Worm (Caenorhabditis elegans) whole organism, L4 larva: ENCODE measurements around the gene Y38H6A.1.
A peak's percentile ranks its signal among the peaks of the same experiment; 100 is the strongest.

ENCODE experiments used
- D1046.2 ChIP-seq: fragments of 200-800 bp; sonication (Bioruptor generic); IDR thresholded peaks from 2 replicates; pipeline ENCODE4 v1.3.6; 2022; ENCODE audit warnings: missing genetic modification characterization, missing compliant biosample characterization
- F37D6.2 ChIP-seq: sonication (generic microtip); optimal IDR thresholded peaks from 2 replicates; lab custom pipeline; 2016; ENCODE audit warnings: mild to moderate bottlenecking, missing genetic modification characterization, missing compliant biosample characterization
- T26A8.4 ChIP-seq: fragments of 200-800 bp; sonication (Bioruptor generic); IDR thresholded peaks from 2 replicates; pipeline ENCODE4 v1.3.6; 2022; ENCODE audit warnings: missing genetic modification characterization, missing compliant biosample characterization
- hlh-30 ChIP-seq: sonication (generic microtip); optimal IDR thresholded peaks from 2 replicates; lab custom pipeline; 2017; ENCODE audit warnings: antibody characterized with exemption, mild to moderate bottlenecking, missing genetic modification characterization, missing compliant biosample characterization; ENCODE audit not compliant: insufficient read depth
- hmg-1.1 ChIP-seq: fragments of 200-800 bp; sonication (Bioruptor generic); IDR thresholded peaks from 2 replicates; pipeline ENCODE4 v1.3.6; 2022; ENCODE audit warnings: missing genetic modification reagents, missing genetic modification characterization, missing compliant biosample characterization
- lin-13 ChIP-seq: fragments of 150-350 bp; optimal IDR thresholded peaks from 2 replicates; lab custom pipeline; 2014; ENCODE audit warnings: missing biosample characterization, missing genetic modification reagents, missing genetic modification characterization
- mdt-29 ChIP-seq: fragments of 200-800 bp; sonication (Bioruptor generic); IDR thresholded peaks from 2 replicates; pipeline ENCODE4 v1.3.6; 2022; ENCODE audit warnings: missing genetic modification reagents, missing genetic modification characterization, missing compliant biosample characterization
- nhr-10 ChIP-seq: fragments of 150-350 bp; optimal IDR thresholded peaks from 2 replicates; lab custom pipeline; 2014; ENCODE audit warnings: missing biosample characterization, missing genetic modification characterization
- nhr-41 ChIP-seq: fragments of 200-800 bp; sonication (Bioruptor generic); IDR thresholded peaks from 2 replicates; pipeline ENCODE4 v1.3.6; 2022; ENCODE audit warnings: missing genetic modification reagents, missing genetic modification characterization, missing compliant biosample characterization
- spr-3 ChIP-seq: fragments of 200-800 bp; sonication (Bioruptor generic); optimal IDR thresholded peaks from 2 replicates; lab custom pipeline; 2018; ENCODE audit warnings: mild to moderate bottlenecking, missing genetic modification characterization, missing compliant biosample characterization
- unc-62 ChIP-seq, 3 experiments: fragments of 150-350 bp in 1 of 3; sonication (generic microtip); optimal IDR thresholded peaks in 2 of 3; peaks in 1 of 3; 1 replicate in 1 of 3; 2 replicates in 2 of 3; lab custom pipeline; 2014 to 2017; ENCODE audit warnings: missing biosample characterization in 3 of 3, missing genetic modification characterization in 3 of 3, missing genetic modification reagents in 3 of 3, missing genotype in 1 of 3
- zfp-2 ChIP-seq: sonication (generic microtip); optimal IDR thresholded peaks from 2 replicates; lab custom pipeline; 2016; ENCODE audit warnings: mild to moderate bottlenecking, missing genetic modification characterization, missing compliant biosample characterization
- zip-2 ChIP-seq: fragments of 150-350 bp; optimal IDR thresholded peaks from 2 replicates; lab custom pipeline; 2014; ENCODE audit warnings: missing biosample characterization, missing genetic modification characterization

Gene Y38H6A.1

DNA sequence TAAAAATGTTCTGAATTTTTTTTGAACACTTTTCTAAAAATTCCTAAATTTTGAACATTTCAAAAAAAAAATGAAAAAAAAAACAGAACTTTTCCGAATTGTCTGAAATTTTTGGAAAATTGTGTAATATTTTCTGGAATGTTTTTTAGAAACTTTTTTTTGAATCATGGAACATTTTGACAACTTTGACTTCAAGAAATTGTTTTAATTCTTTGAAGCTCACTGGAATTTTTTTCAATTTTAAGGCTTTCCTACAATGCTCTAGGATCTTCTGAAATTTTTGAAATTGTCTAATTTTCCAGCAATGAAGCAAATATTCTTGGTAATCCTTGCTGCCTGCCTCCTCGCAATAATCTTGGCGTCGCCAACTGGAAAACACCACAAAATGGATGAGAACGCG lies 49.7 kb downstream of the Y38H6A.1 start, which contains the start of gene ins-35:
TSS of gene ins-35 (plus strand) at position 301 of the 400 bp plus-strand sequence.
- TF ChIP-seq mdt-29 (GFP tag; lab: Robert Waterston, UW) (no peak), zfp-2 (tag; lab: Kevin White, UChicago) (no peak), nhr-41 (GFP tag; lab: Robert Waterston, UW) (no peak), D1046.2 (GFP tag; lab: Robert Waterston, UW) (no peak), hlh-30 (no peak), spr-3 (GFP tag; lab: Kevin White, UChicago) (no peak), nhr-10 (tag; lab: Kevin White, UChicago) (no peak), lin-13 (GFP tag; lab: Kevin White, UChicago) (no peak), F37D6.2 (no peak), hmg-1.1 (GFP tag; lab: Robert Waterston, UW) (no peak), T26A8.4 (GFP tag; lab: Robert Waterston, UW) (no peak)

- TF ChIP-seq zip-2, result no peak
- TF ChIP-seq unc-62 (GFP tag; optimal IDR thresholded peaks at IDR 0.05 in 1 of 2; lab: Kevin White, UChicago), result peak in 1 of 2 experiments; percentile 92
- no peak for TF ChIP-seq unc-62 (tag; optimal IDR thresholded peaks at IDR 0.05; lab: Kevin White, UChicago)
These were observed 50.6 kb downstream of the Y38H6A.1 start for ce11 chrV:20376070-20376469.
